Fruit fly (Drosophila melanogaster) S2 (cell line): ENCODE measurements around the gene Or33b.

Source experiments
- CG8478 ChIP-seq: fragments of >200 bp; optimal IDR thresholded peaks from 2 replicates; lab custom pipeline; 2018
- CTCF ChIP-seq, 2 experiments: fragments of >200 bp; optimal IDR thresholded peaks; 2 replicates each; lab custom pipeline; 2018

- TF ChIP-seq CG8478 (lab: Kevin White, UChicago) (no peak), CTCF (optimal IDR thresholded peaks at IDR 0.05; lab: Kevin White, UChicago) (no peak)
Measured at dm6 chr2L:11973145-11973738, 37.3 kb downstream of the Or33b start.
